Fruit fly (Drosophila melanogaster) whole organism, embryonic: ENCODE data around the gene Sf3b6.

Experiments used
- BtbVII ChIP-seq: fragments of 200-800 bp; sonication (Bioruptor generic); optimal IDR thresholded peaks from 3 replicates; lab custom pipeline; 2017; ENCODE audit warnings: missing biosample characterization, mild to moderate bottlenecking, missing genetic modification characterization
- CG11085 ChIP-seq: fragments of 200-800 bp; sonication (Bioruptor generic); IDR thresholded peaks from 2 replicates; pipeline ENCODE4 v1.3.6; 2022; ENCODE audit warnings: missing biosample characterization, missing genetic modification characterization
- CG11247 ChIP-seq: fragments of 200-800 bp; sonication (Bioruptor generic); IDR thresholded peaks from 2 replicates; pipeline ENCODE4 v1.3.6; 2022; ENCODE audit warnings: missing biosample characterization, missing genetic modification characterization
- CG11456 ChIP-seq: fragments of 200-800 bp; sonication (Bioruptor generic); IDR thresholded peaks from 3 replicates; pipeline ENCODE4 v1.3.6; 2022; ENCODE audit warnings: missing biosample characterization, missing genetic modification characterization
- CG11723 ChIP-seq: fragments of 200-800 bp; sonication (Bioruptor generic); optimal IDR thresholded peaks from 2 replicates; lab custom pipeline; 2017; ENCODE audit warnings: missing biosample characterization, mild to moderate bottlenecking, missing genetic modification characterization
- CG12155 ChIP-seq: fragments of 200-800 bp; sonication (Bioruptor generic); optimal IDR thresholded peaks from 3 replicates; lab custom pipeline; 2016; ENCODE audit warnings: missing biosample characterization, missing genetic modification characterization
- CG13424 ChIP-seq: fragments of 200-800 bp; sonication (Bioruptor generic); optimal IDR thresholded peaks from 2 replicates; lab custom pipeline; 2019; ENCODE audit warnings: missing biosample characterization, mild to moderate bottlenecking, missing genetic modification characterization, moderate library complexity
- CG13894 ChIP-seq: fragments of 200-800 bp; sonication (Bioruptor generic); optimal IDR thresholded peaks from 3 replicates; lab custom pipeline; 2018; ENCODE audit warnings: missing biosample characterization, mild to moderate bottlenecking, missing genetic modification characterization, moderate library complexity
- CG15011 ChIP-seq: fragments of 200-800 bp; sonication (Bioruptor generic); optimal IDR thresholded peaks from 3 replicates; lab custom pipeline; 2018; ENCODE audit warnings: missing biosample characterization, mild to moderate bottlenecking, missing genetic modification characterization
- CG16813 ChIP-seq: fragments of 200-800 bp; sonication (Bioruptor generic); IDR thresholded peaks from 3 replicates; pipeline ENCODE4 v1.3.6; 2022; ENCODE audit warnings: missing biosample characterization, missing genetic modification characterization; ENCODE audit not compliant: partially characterized antibody
- CG17385 ChIP-seq: fragments of 200-800 bp; sonication (Bioruptor generic); optimal IDR thresholded peaks from 3 replicates; lab custom pipeline; 2018; ENCODE audit warnings: missing biosample characterization, mild to moderate bottlenecking, missing genetic modification characterization
- CG18619 ChIP-seq: fragments of 200-800 bp; sonication (Bioruptor generic); optimal IDR thresholded peaks from 3 replicates; lab custom pipeline; 2017; ENCODE audit warnings: missing biosample characterization, mild to moderate bottlenecking, missing genetic modification characterization
- CG3163 ChIP-seq: fragments of 200-800 bp; sonication (Bioruptor generic); optimal IDR thresholded peaks from 3 replicates; lab custom pipeline; 2016; ENCODE audit warnings: missing biosample characterization, missing genetic modification characterization
- CG34376 ChIP-seq: fragments of 200-800 bp; sonication (Bioruptor generic); optimal IDR thresholded peaks from 2 replicates; lab custom pipeline; 2018; ENCODE audit warnings: missing biosample characterization, mild to moderate bottlenecking, missing genetic modification characterization
- CG4424 ChIP-seq: fragments of 200-800 bp; sonication (Bioruptor generic); optimal IDR thresholded peaks from 3 replicates; lab custom pipeline; 2016; ENCODE audit warnings: missing biosample characterization, missing genetic modification characterization
- CG4730 ChIP-seq: fragments of 200-800 bp; sonication (Bioruptor generic); IDR thresholded peaks from 2 replicates; pipeline ENCODE4 v1.3.6; 2022; ENCODE audit warnings: missing biosample characterization, missing genetic modification characterization
- CG4820 ChIP-seq: fragments of 200-800 bp; sonication (Bioruptor generic); optimal IDR thresholded peaks from 3 replicates; lab custom pipeline; 2016; ENCODE audit warnings: missing biosample characterization, missing genetic modification characterization
- CG6854 ChIP-seq: fragments of 200-800 bp; sonication (Bioruptor generic); optimal IDR thresholded peaks from 3 replicates; lab custom pipeline; 2017; ENCODE audit warnings: missing biosample characterization, mild to moderate bottlenecking, missing genetic modification characterization
- CG7745 ChIP-seq: fragments of 200-800 bp; sonication (Bioruptor generic); optimal IDR thresholded peaks from 2 replicates; lab custom pipeline; 2018; ENCODE audit warnings: missing biosample characterization, mild to moderate bottlenecking, missing genetic modification characterization, moderate library complexity
- CG8290 ChIP-seq, 3 experiments: fragments of 200-800 bp; sonication (Bioruptor generic); optimal IDR thresholded peaks; 2 replicates each; lab custom pipeline; 2016 to 2019; ENCODE audit warnings: missing biosample characterization in 3 of 3, missing genetic modification characterization in 3 of 3, mild to moderate bottlenecking in 2 of 3, moderate library complexity in 1 of 3
- CG8478 ChIP-seq: fragments of >200 bp; optimal IDR thresholded peaks from 2 replicates; lab custom pipeline; 2018
- CG8765 ChIP-seq: fragments of 200-800 bp; sonication (Bioruptor generic); IDR thresholded peaks from 2 replicates; pipeline ENCODE4 v1.3.6; 2022; ENCODE audit warnings: missing biosample characterization, missing genetic modification characterization
- D ChIP-seq, 2 experiments: fragments of 200-800 bp in 1 of 2; fragments of >200 bp in 1 of 2; sonication (Bioruptor generic) in 1 of 2; optimal IDR thresholded peaks; 2 replicates in 1 of 2; 3 replicates in 1 of 2; lab custom pipeline; 2017; ENCODE audit warnings: mild to moderate bottlenecking in 1 of 2, missing biosample characterization in 1 of 2, missing genetic modification characterization in 1 of 2, missing genetic modification reagents in 1 of 2
- Drgx ChIP-seq: fragments of 200-800 bp; sonication (Bioruptor generic); IDR thresholded peaks from 2 replicates; pipeline ENCODE4 v1.3.6; 2022; ENCODE audit warnings: missing biosample characterization, missing genetic modification characterization
- Eip74EF ChIP-seq, 2 experiments: fragments of 200-800 bp in 1 of 2; fragments of >200 bp in 1 of 2; sonication (Bioruptor generic) in 1 of 2; optimal IDR thresholded peaks; 2 replicates each; lab custom pipeline; 2017 to 2019; ENCODE audit warnings: missing biosample characterization in 2 of 2, missing genetic modification characterization in 2 of 2, mild to moderate bottlenecking in 1 of 2, moderate library complexity in 1 of 2
- GATAe ChIP-seq: fragments of 200-800 bp; sonication (Bioruptor generic); conservative IDR thresholded peaks from 2 replicates; pipeline ENCODE4 v1.3.6; 2022; ENCODE audit warnings: missing biosample characterization, missing genetic modification characterization
- Gug ChIP-seq: fragments of 200-800 bp; sonication (Bioruptor generic); IDR thresholded peaks from 4 replicates; pipeline ENCODE4 v1.3.6; 2022; ENCODE audit warnings: missing biosample characterization, missing genetic modification characterization
- Hey ChIP-seq: fragments of 200-800 bp; sonication (Bioruptor generic); optimal IDR thresholded peaks from 3 replicates; lab custom pipeline; 2018; ENCODE audit warnings: missing biosample characterization, mild to moderate bottlenecking, missing genetic modification characterization
- Kr ChIP-seq: fragments of 200-800 bp; sonication (Bioruptor generic); optimal IDR thresholded peaks from 2 replicates; lab custom pipeline; 2017; ENCODE audit warnings: missing biosample characterization, mild to moderate bottlenecking, missing genetic modification characterization
- Oaz ChIP-seq: fragments of 200-800 bp; sonication (Bioruptor generic); IDR thresholded peaks from 2 replicates; pipeline ENCODE4 v1.3.6; 2022; ENCODE audit warnings: missing biosample characterization, missing genetic modification characterization
- Xrp1 ChIP-seq: fragments of 200-800 bp; sonication (Bioruptor generic); IDR thresholded peaks from 2 replicates; pipeline ENCODE4 v1.3.6; 2022; ENCODE audit warnings: missing biosample characterization, missing genetic modification characterization
- bcd ChIP-seq: fragments of 200-800 bp; sonication (Bioruptor generic); optimal IDR thresholded peaks from 2 replicates; lab custom pipeline; 2017; ENCODE audit warnings: missing biosample characterization, mild to moderate bottlenecking, missing genetic modification characterization
- chinmo ChIP-seq: fragments of 200-800 bp; sonication (Bioruptor generic); IDR thresholded peaks from 4 replicates; pipeline ENCODE4 v1.3.6; 2022; ENCODE audit warnings: missing biosample characterization, missing genetic modification characterization; ENCODE audit not compliant: partially characterized antibody
- corto ChIP-seq: fragments of 200-800 bp; sonication (Bioruptor generic); optimal IDR thresholded peaks from 2 replicates; lab custom pipeline; 2016; ENCODE audit warnings: missing biosample characterization, mild to moderate bottlenecking, missing genetic modification characterization, moderate library complexity
- dati ChIP-seq: fragments of 200-800 bp; sonication (Bioruptor generic); IDR thresholded peaks from 2 replicates; pipeline ENCODE4 v1.3.6; 2022; ENCODE audit warnings: missing biosample characterization, missing genetic modification characterization
- fd64A ChIP-seq: fragments of 200-800 bp; sonication (Bioruptor generic); optimal IDR thresholded peaks from 3 replicates; lab custom pipeline; 2018; ENCODE audit warnings: missing biosample characterization, mild to moderate bottlenecking, missing genetic modification characterization
- fru ChIP-seq: fragments of >200 bp; optimal IDR thresholded peaks from 2 replicates; lab custom pipeline; 2017
- hth ChIP-seq: fragments of >200 bp; optimal IDR thresholded peaks from 2 replicates; lab custom pipeline; 2017; ENCODE audit warnings: inconsistent platforms
- insv ChIP-seq, 2 experiments: fragments of 200-800 bp; sonication (Bioruptor generic); optimal IDR thresholded peaks; 3 replicates each; lab custom pipeline; 2016 to 2018; ENCODE audit warnings: missing biosample characterization in 2 of 2, missing genetic modification characterization in 2 of 2
- kni ChIP-seq: fragments of 200-800 bp; sonication (Bioruptor generic); optimal IDR thresholded peaks from 3 replicates; lab custom pipeline; 2017; ENCODE audit warnings: mild to moderate bottlenecking, missing biosample characterization, missing genetic modification reagents, missing genetic modification characterization
- lola ChIP-seq, 3 experiments: fragments of >200 bp in 2 of 3; fragments of 200-800 bp in 1 of 3; sonication (Bioruptor generic) in 1 of 3; optimal IDR thresholded peaks; 2 replicates each; lab custom pipeline; 2017 to 2019; ENCODE audit warnings: missing biosample characterization in 3 of 3, missing genetic modification characterization in 3 of 3, mild to moderate bottlenecking in 1 of 3, moderate library complexity in 1 of 3
- pb ChIP-seq: fragments of 200-800 bp; sonication (Bioruptor generic); optimal IDR thresholded peaks from 3 replicates; lab custom pipeline; 2016; ENCODE audit warnings: missing biosample characterization, missing genetic modification characterization
- pho ChIP-seq: fragments of 200-800 bp; sonication (Bioruptor generic); optimal IDR thresholded peaks from 2 replicates; lab custom pipeline; 2016; ENCODE audit warnings: missing biosample characterization, missing genetic modification characterization
- repo ChIP-seq: fragments of 200-800 bp; sonication (Bioruptor generic); optimal IDR thresholded peaks from 2 replicates; lab custom pipeline; 2016; ENCODE audit warnings: missing biosample characterization, missing genetic modification characterization
- row ChIP-seq: fragments of 200-800 bp; sonication (Bioruptor generic); IDR thresholded peaks from 3 replicates; pipeline ENCODE4 v1.3.6; 2022; ENCODE audit warnings: missing biosample characterization, missing genetic modification characterization
- seq ChIP-seq: fragments of 200-800 bp; sonication (Bioruptor generic); IDR thresholded peaks from 2 replicates; pipeline ENCODE4 v1.3.6; 2022; ENCODE audit warnings: missing biosample characterization, missing genetic modification characterization
- sqz ChIP-seq: fragments of 200-800 bp; sonication (Bioruptor generic); optimal IDR thresholded peaks from 3 replicates; lab custom pipeline; 2018; ENCODE audit warnings: missing biosample characterization, mild to moderate bottlenecking, missing genetic modification characterization
- tgo ChIP-seq: fragments of 200-800 bp; sonication (Bioruptor generic); IDR thresholded peaks from 3 replicates; pipeline ENCODE4 v1.3.6; 2022; ENCODE audit warnings: missing biosample characterization, missing genetic modification characterization
- ttk ChIP-seq: fragments of 200-800 bp; sonication (Bioruptor generic); IDR thresholded peaks from 2 replicates; pipeline ENCODE4 v2.1.2; 2022; ENCODE audit warnings: missing biosample characterization, missing genetic modification characterization

Sf3b6 gene

DNA sequence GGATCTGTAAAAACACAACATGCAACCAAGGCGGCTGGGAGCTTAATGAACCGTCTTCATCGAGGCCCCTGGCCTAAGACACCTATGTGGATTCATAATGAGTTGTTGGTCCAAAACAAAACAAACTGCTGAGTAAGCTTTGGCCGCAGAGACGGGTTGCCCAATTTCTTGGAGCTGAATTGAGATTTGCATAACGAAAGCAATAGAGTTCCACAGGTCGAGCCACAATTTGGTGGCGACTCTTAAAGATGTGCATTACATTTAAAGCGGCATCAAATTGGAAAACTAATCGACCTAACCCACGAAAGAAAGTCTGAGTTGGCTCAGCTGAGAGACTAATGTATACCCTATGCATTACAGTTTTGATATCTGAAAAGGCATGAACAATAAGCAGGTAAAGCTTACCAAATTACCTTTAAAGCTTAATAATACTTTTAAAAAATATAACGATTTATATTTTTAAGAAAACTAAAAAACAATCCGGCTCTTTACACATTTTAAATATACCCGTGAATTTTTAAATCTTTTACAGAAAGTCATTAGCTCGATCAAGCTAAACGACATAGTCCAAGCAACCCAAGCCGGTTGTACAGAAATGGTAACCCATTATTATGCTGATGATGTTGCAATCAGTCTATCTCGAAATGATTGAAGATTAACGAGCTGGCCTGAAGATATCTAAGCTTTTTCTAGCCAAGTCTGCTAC lies 35.5 kb downstream of the Sf3b6 start, which contains the start of gene CG13297 (continued):
- TF ChIP-seq CG12155 (GFP tag; lab: Kevin White, UChicago) (peak; percentile 0), bcd (GFP tag; lab: Kevin White, UChicago) (peak; percentile 41), Kr (GFP tag; lab: Kevin White, UChicago) (no peak), CG11247 (no peak), corto (GFP tag; lab: Kevin White, UChicago) (no peak), CG13424 (tag; lab: Kevin White, UChicago) (peak; percentile 76), repo (GFP tag; lab: Kevin White, UChicago) (no peak), hth (lab: Kevin White, UChicago) (no peak), tgo (peak; percentile 60; the same call in 2 of the 3 replicates), Eip74EF (GFP tag; optimal IDR thresholded peaks at IDR 0.05; lab: Kevin White, UChicago) (peak in 1 of 2 experiments; percentile 72), CG8290 (GFP tag; optimal IDR thresholded peaks at IDR 0.05; lab: Kevin White, UChicago) (no peak), CG8290 (tag; optimal IDR thresholded peaks at IDR 0.05; lab: Kevin White, UChicago) (no peak), CG6854 (GFP tag; lab: Kevin White, UChicago) (no peak), CG16813 (GFP tag; lab: Robert Waterston, UW) (no peak), lola (GFP tag; optimal IDR thresholded peaks at IDR 0.05; lab: Kevin White, UChicago) (no peak), CG8478 (lab: Kevin White, UChicago) (no peak), insv (GFP tag; optimal IDR thresholded peaks at IDR 0.05; lab: Kevin White, UChicago) (no peak), CG3163 (no peak), fd64A (GFP tag; lab: Kevin White, UChicago) (no peak), row (GFP tag; lab: Robert Waterston, UW) (peak; percentile 70), Drgx (peak; percentile 37; the same call in 1 of the 2 replicates), CG34376 (no peak), chinmo (GFP tag; lab: Robert Waterston, UW) (no peak), CG18619 (no peak), kni (GFP tag; lab: Kevin White, UChicago) (no peak), CG11085 (GFP tag; lab: Robert Waterston, UW) (no peak), CG15011 (GFP tag; lab: Kevin White, UChicago) (no peak), D (optimal IDR thresholded peaks at IDR 0.05; lab: Kevin White, UChicago) (no peak), D (GFP tag; optimal IDR thresholded peaks at IDR 0.05; lab: Kevin White, UChicago) (peak; percentile 57), fru (lab: Kevin White, UChicago) (no peak), Gug (no peak), CG8765 (GFP tag; lab: Robert Waterston, UW) (no peak), Oaz (GFP tag; lab: Robert Waterston, UW) (no peak), CG17385 (GFP tag; lab: Kevin White, UChicago) (peak; percentile 20), pb (no peak), ttk (GFP tag; lab: Robert Waterston, UW) (peak; percentile 39; the same call in 1 of the 2 replicates), seq (GFP tag; lab: Robert Waterston, UW) (no peak), CG4424 (GFP tag; lab: Kevin White, UChicago) (peak; percentile 41), CG7745 (no peak), dati (no peak), CG13894 (tag; lab: Kevin White, UChicago) (no peak), Xrp1 (GFP tag; lab: Robert Waterston, UW) (peak; percentile 33; the same call in 1 of the 2 replicates), CG4730 (GFP tag; lab: Robert Waterston, UW) (peak; percentile 40; the same call in 1 of the 2 replicates), GATAe (GFP tag; lab: Robert Waterston, UW) (no peak), CG4820 (peak; percentile 32), pho (GFP tag; lab: Kevin White, UChicago) (no peak), BtbVII (GFP tag; lab: Kevin White, UChicago) (no peak), CG11456 (no peak), sqz (GFP tag; lab: Kevin White, UChicago) (peak; percentile 35), Hey (no peak), CG11723 (peak; percentile 25)
